Fruit fly (Drosophila melanogaster) Kc167 (cell line): ENCODE results near the gene Zip89B.

Experiments
- Myc ChIP-seq: fragments of >200 bp; optimal IDR thresholded peaks from 2 replicates; lab custom pipeline; 2017; ENCODE audit warnings: missing external identifiers
- Sin3A ChIP-seq: fragments of >200 bp; optimal IDR thresholded peaks from 2 replicates; lab custom pipeline; 2018; ENCODE audit warnings: missing external identifiers
- h ChIP-seq: fragments of >200 bp; optimal IDR thresholded peaks from 3 replicates; lab custom pipeline; 2018; ENCODE audit warnings: missing external identifiers
- insv ChIP-seq: fragments of >200 bp; optimal IDR thresholded peaks from 3 replicates; lab custom pipeline; 2018; ENCODE audit warnings: missing external identifiers
- psq ChIP-seq: fragments of >200 bp; optimal IDR thresholded peaks from 2 replicates; lab custom pipeline; 2017; ENCODE audit warnings: missing external identifiers
- ttk ChIP-seq: sonication (Bioruptor generic); optimal IDR thresholded peaks from 2 replicates; lab custom pipeline; 2017; ENCODE audit warnings: missing external identifiers

The Zip89B gene

DNA sequence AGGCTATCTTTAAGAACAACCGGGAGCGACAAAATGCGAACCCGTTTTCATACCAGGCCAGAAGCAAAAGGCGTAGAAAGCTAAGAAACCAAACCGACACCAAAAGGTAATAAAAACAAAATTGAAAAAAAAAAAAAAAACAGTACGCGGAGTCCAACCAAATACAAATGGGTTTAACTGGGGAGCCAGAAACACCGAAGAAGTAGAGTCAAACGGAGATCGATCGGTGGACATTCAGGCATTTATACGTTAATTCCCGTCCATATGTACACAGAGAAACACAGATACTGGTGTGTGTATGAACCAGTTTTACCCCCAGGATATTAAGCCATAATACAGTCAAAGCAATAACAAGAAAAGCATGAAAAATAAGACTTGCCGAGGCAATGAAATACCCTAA lies 18.4 kb upstream of the Zip89B start:
- TF ChIP-seq psq (no peak), Myc (lab: Kevin White, UChicago) (no peak), h (no peak)

dm6 chr3R:16287850-16288249 lies 17.7 kb upstream of the Zip89B start:
- TF ChIP-seq psq (no peak), h (no peak), ttk (lab: Kevin White, UChicago) (no peak), Sin3A (lab: Kevin White, UChicago) (no peak), insv (no peak), Myc (lab: Kevin White, UChicago) (no peak)

dm6 chr3R:16288714-16289291 lies 16.8 kb upstream of the Zip89B start:
- TF ChIP-seq Myc (lab: Kevin White, UChicago), result no peak
- no peak for TF ChIP-seq insv
- no peak for TF ChIP-seq h
- no peak for TF ChIP-seq ttk (lab: Kevin White, UChicago)
- no peak for TF ChIP-seq Sin3A (lab: Kevin White, UChicago)
- TF ChIP-seq psq, result no peak

DNA sequence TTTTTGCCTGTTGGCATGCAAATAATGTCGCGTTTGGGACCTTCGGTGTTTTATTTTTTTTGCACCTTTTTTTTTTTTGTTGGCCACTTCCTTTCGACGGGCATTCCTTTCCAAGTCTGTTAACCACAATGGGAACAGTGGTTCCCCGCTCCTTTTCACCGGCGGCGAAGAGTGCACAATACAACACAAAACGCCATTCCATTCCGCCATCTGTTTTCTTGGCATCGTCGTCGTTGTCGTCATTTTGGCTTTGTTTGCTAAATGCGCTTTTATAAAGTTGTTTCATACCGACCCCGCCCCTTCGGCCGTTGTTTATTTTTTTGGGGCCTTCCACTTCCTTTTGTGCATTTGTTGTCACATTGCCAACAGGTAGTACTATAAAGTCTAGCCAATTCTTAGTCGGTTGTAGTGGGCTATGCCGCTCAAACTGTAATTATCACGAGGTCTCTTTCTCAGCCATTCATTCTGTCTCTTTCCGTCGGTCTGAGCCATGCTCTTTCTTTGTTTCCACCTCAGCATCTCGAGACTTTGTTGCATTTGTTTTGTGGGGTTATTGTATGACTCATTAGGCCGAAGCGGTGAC lies 15.2 kb upstream of the Zip89B start:
- no peak for TF ChIP-seq Sin3A (lab: Kevin White, UChicago)
- TF ChIP-seq h, result no peak
- no peak for TF ChIP-seq psq
- TF ChIP-seq ttk (lab: Kevin White, UChicago), result no peak
- TF ChIP-seq insv, result no peak
- TF ChIP-seq Myc (lab: Kevin White, UChicago), result no peak

DNA sequence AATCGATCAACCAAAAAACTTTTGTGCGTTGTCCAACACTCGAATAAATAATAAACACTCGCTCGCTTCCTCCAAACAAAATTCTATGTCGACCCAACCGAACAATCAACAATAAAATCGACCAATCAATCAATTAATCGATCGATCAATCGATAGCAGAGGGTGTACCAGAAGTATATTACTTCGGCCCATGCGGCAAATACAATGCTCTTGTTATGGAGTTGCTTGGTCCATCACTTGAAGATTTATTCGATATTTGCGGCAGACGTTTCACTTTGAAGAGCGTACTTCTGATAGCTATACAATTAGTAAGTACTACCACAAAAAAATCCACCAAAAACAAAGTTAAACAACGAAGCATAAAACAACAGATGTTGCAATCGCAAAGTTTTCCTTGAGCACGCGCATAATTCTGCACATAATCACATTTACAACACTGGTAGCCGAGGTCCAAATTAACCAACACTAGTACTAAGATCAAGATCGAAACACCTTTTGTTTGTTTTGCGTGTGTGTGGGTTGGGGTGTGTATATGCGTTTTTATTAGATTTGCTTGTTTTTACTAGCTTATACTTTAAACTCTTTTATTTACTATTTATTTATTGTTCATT lies 9.9 kb upstream of the Zip89B start:
- TF ChIP-seq h (no peak), psq (no peak), Sin3A (lab: Kevin White, UChicago) (no peak), ttk (lab: Kevin White, UChicago) (no peak), insv (no peak), Myc (lab: Kevin White, UChicago) (no peak)

dm6 chr3R:16308057-16308456 lies 2.5 kb downstream of the Zip89B start:
- TF ChIP-seq Myc (lab: Kevin White, UChicago) (no peak), Sin3A (lab: Kevin White, UChicago) (no peak), ttk (lab: Kevin White, UChicago) (no peak)

- TF ChIP-seq Sin3A (lab: Kevin White, UChicago) (no peak), ttk (lab: Kevin White, UChicago) (no peak), psq (no peak), Myc (lab: Kevin White, UChicago) (no peak), insv (no peak), h (no peak)
These were observed 3.9 kb downstream of the Zip89B start for dm6 chr3R:16309302-16310080.

DNA sequence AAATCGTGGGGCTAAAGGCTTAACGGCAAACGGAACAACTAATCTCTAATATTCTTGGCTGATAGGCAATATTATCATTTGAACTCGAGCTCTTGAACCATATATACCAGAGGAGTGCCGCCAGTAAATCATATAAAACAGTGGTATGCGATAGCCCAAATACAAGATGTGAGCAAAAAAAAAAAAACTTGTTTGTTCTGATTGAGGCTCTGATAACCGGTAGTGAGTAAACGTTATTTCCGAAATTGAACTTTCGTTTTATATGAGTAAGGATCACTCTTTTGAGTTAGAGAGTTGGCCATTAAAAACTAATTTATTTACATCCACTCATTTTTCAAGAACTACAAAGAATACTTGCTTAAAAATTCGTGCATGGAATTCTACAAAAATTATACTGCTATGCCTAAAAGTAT lies 4.5 kb downstream of the Zip89B start:
- no peak for TF ChIP-seq psq
- TF ChIP-seq Myc (lab: Kevin White, UChicago), result no peak
- TF ChIP-seq Sin3A (lab: Kevin White, UChicago), result no peak
- no peak for TF ChIP-seq h
- no peak for TF ChIP-seq insv
- TF ChIP-seq ttk (lab: Kevin White, UChicago), result no peak

DNA sequence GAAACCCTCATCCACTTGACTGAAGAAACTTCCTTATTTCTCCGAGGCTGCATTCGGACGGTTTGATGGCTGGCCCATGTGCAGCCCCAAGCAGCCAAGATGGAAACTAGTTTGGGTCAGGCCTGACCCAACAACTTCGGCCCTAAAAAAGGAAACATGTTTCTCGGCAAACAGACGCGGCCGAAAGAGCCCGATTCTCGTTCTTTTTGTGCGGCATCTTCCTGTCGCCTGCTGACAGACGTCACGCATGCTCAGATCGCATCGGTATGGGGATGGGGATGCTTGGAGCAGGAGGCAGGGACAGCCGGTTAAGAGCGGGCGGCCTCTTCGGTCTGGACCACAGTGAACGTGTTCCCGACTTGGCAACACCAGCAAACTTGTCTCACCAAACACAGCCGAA lies 11.2 kb downstream of the Zip89B start:
- TF ChIP-seq Myc (lab: Kevin White, UChicago), result no peak
- TF ChIP-seq h, result no peak
- TF ChIP-seq psq, result no peak
- TF ChIP-seq insv, result no peak
- no peak for TF ChIP-seq Sin3A (lab: Kevin White, UChicago)
- no peak for TF ChIP-seq ttk (lab: Kevin White, UChicago)

dm6 chr3R:16321538-16321937 lies 16.0 kb downstream of the Zip89B start, which contains the start of gene CG44044:
Gene CG44044, plus strand, starts transcription at chr3R:16321838.
- TF ChIP-seq psq, result no peak
- TF ChIP-seq ttk (lab: Kevin White, UChicago), result no peak
- no peak for TF ChIP-seq h
- no peak for TF ChIP-seq Sin3A (lab: Kevin White, UChicago)
- no peak for TF ChIP-seq insv
- no peak for TF ChIP-seq Myc (lab: Kevin White, UChicago)

DNA sequence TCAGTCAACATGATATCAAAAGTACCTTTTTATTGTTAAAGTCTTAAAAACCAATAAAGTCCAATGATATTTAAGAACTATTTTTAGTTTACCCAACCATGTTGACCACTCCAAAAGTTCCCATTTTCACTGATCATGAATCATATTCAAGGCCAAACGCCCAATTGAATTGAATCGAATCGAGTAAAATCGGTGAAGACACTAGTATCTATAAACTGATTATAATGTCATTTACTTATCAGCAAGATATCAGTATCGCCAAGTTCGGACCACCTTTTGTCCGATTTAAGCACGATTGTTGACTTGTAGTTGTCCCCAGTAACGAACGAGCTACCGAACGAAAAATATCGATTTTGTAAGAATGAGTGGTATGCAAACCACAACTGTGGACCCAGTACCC lies 17.5 kb downstream of the Zip89B start, which contains the start of gene CG6901:
CG6901 (plus strand) TSS at position 323 of the 400 bp plus-strand sequence.
- TF ChIP-seq Myc (lab: Kevin White, UChicago), result no peak
- TF ChIP-seq h, result no peak
- no peak for TF ChIP-seq Sin3A (lab: Kevin White, UChicago)
- TF ChIP-seq psq, result no peak
- no peak for TF ChIP-seq ttk (lab: Kevin White, UChicago)
- TF ChIP-seq insv, result no peak

dm6 chr3R:16325192-16325591 lies 19.6 kb downstream of the Zip89B start, which contains the start of gene CG17929:
Gene CG17929, plus strand, starts transcription at chr3R:16325492.
- TF ChIP-seq psq, result no peak
- TF ChIP-seq Myc (lab: Kevin White, UChicago), result no peak
- TF ChIP-seq insv, result no peak
- TF ChIP-seq Sin3A (lab: Kevin White, UChicago), result no peak
- TF ChIP-seq ttk (lab: Kevin White, UChicago), result no peak
- no peak for TF ChIP-seq h
